Fruit fly (Drosophila melanogaster) whole organism, prepupa: ENCODE results near the gene mdlc.

ENCODE experiments used
- Blimp-1 ChIP-seq: fragments of 200-800 bp; sonication (Bioruptor generic); optimal IDR thresholded peaks from 3 replicates; lab custom pipeline; 2017; ENCODE audit warnings: missing biosample characterization, missing genetic modification characterization, mild to moderate bottlenecking, moderate library complexity, missing genetic modification reagents
- CG16779 ChIP-seq: fragments of 200-800 bp; sonication (Bioruptor generic); optimal IDR thresholded peaks from 3 replicates; lab custom pipeline; 2017; ENCODE audit warnings: missing biosample characterization, mild to moderate bottlenecking, missing genetic modification characterization
- CG9139 ChIP-seq: fragments of 200-800 bp; sonication (Bioruptor generic); optimal IDR thresholded peaks from 3 replicates; lab custom pipeline; 2017; ENCODE audit warnings: missing biosample characterization, mild to moderate bottlenecking, missing genetic modification characterization
- Met ChIP-seq: fragments of 200-800 bp; sonication (Bioruptor generic); optimal IDR thresholded peaks from 3 replicates; lab custom pipeline; 2016; ENCODE audit warnings: missing biosample characterization, missing genetic modification characterization
- Smox ChIP-seq: fragments of 200-800 bp; sonication (Bioruptor generic); optimal IDR thresholded peaks from 3 replicates; lab custom pipeline; 2016; ENCODE audit warnings: missing biosample characterization, missing genetic modification characterization
- Sox14 ChIP-seq: fragments of 200-800 bp; sonication (Bioruptor generic); optimal IDR thresholded peaks from 3 replicates; lab custom pipeline; 2016; ENCODE audit warnings: missing biosample characterization, missing genetic modification characterization
- Sox15 ChIP-seq: fragments of 200-800 bp; sonication (Bioruptor generic); optimal IDR thresholded peaks from 3 replicates; lab custom pipeline; 2016; ENCODE audit warnings: missing biosample characterization, missing genetic modification characterization
- acj6 ChIP-seq: fragments of 200-800 bp; sonication (Bioruptor generic); optimal IDR thresholded peaks from 3 replicates; lab custom pipeline; 2016; ENCODE audit warnings: missing biosample characterization, missing genetic modification characterization
- cyc ChIP-seq: fragments of 200-800 bp; sonication (Bioruptor generic); optimal IDR thresholded peaks from 3 replicates; lab custom pipeline; 2016; ENCODE audit warnings: missing biosample characterization, missing genetic modification characterization
- lz ChIP-seq: fragments of 200-800 bp; sonication (Bioruptor generic); optimal IDR thresholded peaks from 3 replicates; lab custom pipeline; 2016; ENCODE audit warnings: missing biosample characterization, missing genetic modification characterization
- spab ChIP-seq: fragments of 200-800 bp; sonication (Bioruptor generic); optimal IDR thresholded peaks from 2 replicates; lab custom pipeline; 2017; ENCODE audit warnings: missing biosample characterization, mild to moderate bottlenecking, missing genetic modification characterization, missing genetic modification reagents
- svp ChIP-seq: fragments of 200-800 bp; sonication (Bioruptor generic); peaks from one replicate; lab custom pipeline; 2016; ENCODE audit warnings: missing biosample characterization, missing genetic modification characterization

mdlc gene

DNA sequence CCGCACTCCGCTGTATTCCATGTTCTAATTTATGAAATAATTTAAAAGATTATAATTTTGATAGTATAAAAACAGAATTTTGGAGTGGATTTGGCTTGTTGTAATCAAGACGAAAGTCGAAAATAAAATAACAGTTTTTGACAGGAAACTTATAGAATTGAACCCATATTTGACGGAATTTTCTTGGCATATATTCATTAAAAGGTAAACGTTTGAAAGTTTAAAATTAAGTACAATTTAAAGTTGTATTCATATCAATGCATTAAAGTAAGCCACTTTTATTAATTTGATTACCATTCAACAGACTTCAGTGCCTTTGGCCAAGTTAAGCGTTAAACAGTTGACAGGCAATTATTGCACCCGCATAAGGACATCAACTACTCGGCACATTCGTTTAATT lies 50.3 kb downstream of the mdlc start, which contains the start of gene CG31206:
CG31206 (minus strand) TSS at position 101 of the 400 bp plus-strand sequence.
- TF ChIP-seq lz (GFP tag; lab: Kevin White, UChicago) (no peak), svp (GFP tag; lab: Kevin White, UChicago) (no peak), CG9139 (GFP tag; lab: Kevin White, UChicago) (no peak), Blimp-1 (no peak), cyc (GFP tag; lab: Kevin White, UChicago) (no peak), Met (GFP tag; lab: Kevin White, UChicago) (no peak), acj6 (GFP tag; lab: Kevin White, UChicago) (no peak), Smox (GFP tag; lab: Kevin White, UChicago) (no peak), spab (GFP tag; lab: Kevin White, UChicago) (no peak), Sox14 (GFP tag; lab: Kevin White, UChicago) (no peak), Sox15 (GFP tag; lab: Kevin White, UChicago) (no peak), CG16779 (no peak)
